Worm (Caenorhabditis elegans) whole organism, L2 larva: ENCODE results near the gene Y62H9A.8.

Source experiments
- F13H6.1 ChIP-seq: sonication (generic microtip); optimal IDR thresholded peaks from 2 replicates; lab custom pipeline; 2016; ENCODE audit warnings: missing genetic modification characterization, missing compliant biosample characterization
- Y55F3AM.14 ChIP-seq: fragments of 200-800 bp; sonication (Bioruptor generic); optimal IDR thresholded peaks from 2 replicates; lab custom pipeline; 2018; ENCODE audit warnings: mild to moderate bottlenecking, missing genetic modification characterization, missing compliant biosample characterization
- ama-1 ChIP-seq: fragments of 150-350 bp; optimal IDR thresholded peaks from 2 replicates; lab custom pipeline; 2018; ENCODE audit warnings: inconsistent platforms
- ceh-82 ChIP-seq: fragments of 150-350 bp; optimal IDR thresholded peaks from 2 replicates; lab custom pipeline; 2014; ENCODE audit warnings: missing biosample characterization, missing genetic modification characterization
- egl-27 ChIP-seq: sonication (generic microtip); optimal IDR thresholded peaks from 3 replicates; lab custom pipeline; 2017; ENCODE audit warnings: missing biosample characterization, missing genetic modification reagents, missing genetic modification characterization
- elt-3 ChIP-seq: sonication (generic microtip); optimal IDR thresholded peaks from 2 replicates; lab custom pipeline; 2017; ENCODE audit warnings: missing biosample characterization, missing genetic modification characterization
- lin-11 ChIP-seq: fragments of 150-350 bp; sonication (generic microtip); optimal IDR thresholded peaks from 2 replicates; lab custom pipeline; 2014; ENCODE audit warnings: missing biosample characterization, missing genetic modification characterization, inconsistent platforms, mixed read lengths
- mdl-1 ChIP-seq, 2 experiments: fragments of 150-350 bp in 1 of 2; sonication (generic microtip) in 1 of 2; optimal IDR thresholded peaks; 2 replicates each; lab custom pipeline; 2017; ENCODE audit warnings: missing biosample characterization in 2 of 2, missing genetic modification characterization in 2 of 2
- nhr-11 ChIP-seq: fragments of 150-350 bp; optimal IDR thresholded peaks from 2 replicates; lab custom pipeline; 2014; ENCODE audit warnings: missing biosample characterization, missing genetic modification characterization
- nhr-12 ChIP-seq: fragments of 150-350 bp; optimal IDR thresholded peaks from 2 replicates; lab custom pipeline; 2014; ENCODE audit warnings: missing biosample characterization, missing genetic modification characterization
- snpc-4 ChIP-seq: fragments of 150-350 bp; optimal IDR thresholded peaks from 2 replicates; lab custom pipeline; 2014; ENCODE audit warnings: missing biosample characterization, missing genetic modification characterization

DNA sequence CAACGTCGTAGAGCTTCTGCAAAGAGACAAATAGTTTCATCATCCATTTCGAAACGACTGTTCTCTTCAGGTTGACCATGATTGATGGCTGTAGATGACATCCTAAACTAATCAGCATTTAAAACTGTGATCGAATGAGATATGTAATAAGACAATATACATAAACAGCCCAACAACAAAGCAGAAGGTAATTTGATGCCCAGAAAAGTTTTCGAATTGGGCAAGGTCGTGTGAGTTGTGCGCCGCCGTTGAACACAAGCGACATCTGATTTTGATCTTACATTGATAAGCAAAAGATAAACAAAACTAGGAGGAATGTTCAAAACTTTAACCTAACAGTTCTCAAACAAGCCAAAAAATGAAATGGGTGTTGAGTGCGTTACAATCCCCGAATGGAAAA is 6.7 kb downstream of the Y62H9A.8 start, which contains the start of gene Y62H9A.7:
- TF ChIP-seq F13H6.1 (tag; lab: Kevin White, UChicago) = no peak
- TF ChIP-seq elt-3 (tag; lab: Kevin White, UChicago) = no peak
- TF ChIP-seq egl-27 (tag; lab: Kevin White, UChicago) = no peak
- TF ChIP-seq Y55F3AM.14 (GFP tag; lab: Kevin White, UChicago) = no peak
- no peak for TF ChIP-seq nhr-11 (tag; lab: Kevin White, UChicago)
- TF ChIP-seq ama-1 (lab: Kevin White, UChicago) = no peak
- no peak for TF ChIP-seq lin-11 (tag; lab: Kevin White, UChicago)
- no peak for TF ChIP-seq snpc-4
- no peak for TF ChIP-seq mdl-1 (tag; optimal IDR thresholded peaks at IDR 0.05; lab: Kevin White, UChicago)
- no peak for TF ChIP-seq nhr-12 (tag; lab: Kevin White, UChicago)
- TF ChIP-seq ceh-82 (tag; lab: Kevin White, UChicago) = no peak
